Worm (Caenorhabditis elegans) whole organism, late embryonic: Measurements from ENCODE around the gene pqn-10.
A peak's percentile ranks its signal among the peaks of the same experiment; 100 is the strongest.

ENCODE experiments used
- C38D4.7 ChIP-seq: fragments of 200-800 bp; sonication (Bioruptor generic); optimal IDR thresholded peaks from 2 replicates; lab custom pipeline; 2018; ENCODE audit warnings: mild to moderate bottlenecking, missing genetic modification characterization, moderate library complexity, missing compliant biosample characterization
- K09A11.1 ChIP-seq: sonication (generic microtip); optimal IDR thresholded peaks from 2 replicates; lab custom pipeline; 2017; ENCODE audit warnings: antibody characterized with exemption, mild to moderate bottlenecking, missing genetic modification characterization, missing compliant biosample characterization; ENCODE audit not compliant: insufficient read depth
- T23F11.4 ChIP-seq: fragments of 200-800 bp; sonication (Bioruptor generic); optimal IDR thresholded peaks from 2 replicates; lab custom pipeline; 2018; ENCODE audit warnings: mild to moderate bottlenecking, missing genetic modification characterization, missing compliant biosample characterization
- Y22D7AL.16 ChIP-seq: sonication (generic microtip); optimal IDR thresholded peaks from 2 replicates; lab custom pipeline; 2016; ENCODE audit warnings: missing genetic modification characterization, missing compliant biosample characterization
- ceh-14 ChIP-seq: sonication (generic microtip); optimal IDR thresholded peaks from 2 replicates; lab custom pipeline; 2016; ENCODE audit warnings: missing genotype, missing genetic modification characterization, missing compliant biosample characterization
- ceh-19 ChIP-seq: fragments of 200-800 bp; sonication (Bioruptor generic); optimal IDR thresholded peaks from 2 replicates; lab custom pipeline; 2018; ENCODE audit warnings: mild to moderate bottlenecking, missing genetic modification characterization, missing compliant biosample characterization
- ceh-22 ChIP-seq: sonication (generic microtip); optimal IDR thresholded peaks from 2 replicates; lab custom pipeline; 2017; ENCODE audit warnings: missing biosample characterization, missing genetic modification characterization
- ceh-24 ChIP-seq: sonication (generic microtip); optimal IDR thresholded peaks from 2 replicates; lab custom pipeline; 2016; ENCODE audit warnings: mild to moderate bottlenecking, missing genetic modification characterization, missing compliant biosample characterization
- ceh-30 ChIP-seq: fragments of 150-350 bp; optimal IDR thresholded peaks from 2 replicates; lab custom pipeline; 2014; ENCODE audit warnings: missing biosample characterization, missing genetic modification characterization
- ceh-34 ChIP-seq: sonication (generic microtip); optimal IDR thresholded peaks from 2 replicates; lab custom pipeline; 2016; ENCODE audit warnings: mild to moderate bottlenecking, missing genetic modification characterization, missing compliant biosample characterization
- ceh-9 ChIP-seq: sonication (generic microtip); optimal IDR thresholded peaks from 2 replicates; lab custom pipeline; 2016; ENCODE audit warnings: mild to moderate bottlenecking, missing genetic modification characterization, inconsistent platforms, missing compliant biosample characterization
- dve-1 ChIP-seq: sonication (generic microtip); optimal IDR thresholded peaks from 2 replicates; lab custom pipeline; 2017; ENCODE audit warnings: antibody characterized with exemption, mild to moderate bottlenecking, missing genetic modification characterization, missing compliant biosample characterization
- elt-2 ChIP-seq: sonication (generic microtip); optimal IDR thresholded peaks from 2 replicates; lab custom pipeline; 2016; ENCODE audit warnings: missing genetic modification reagents, missing genetic modification characterization, missing compliant biosample characterization
- elt-4 ChIP-seq: sonication (generic microtip); optimal IDR thresholded peaks from 2 replicates; lab custom pipeline; 2016; ENCODE audit warnings: missing genetic modification characterization, missing compliant biosample characterization
- eyg-1 ChIP-seq: sonication (generic microtip); optimal IDR thresholded peaks from 2 replicates; lab custom pipeline; 2016; ENCODE audit warnings: missing genotype, missing genetic modification characterization, missing compliant biosample characterization
- fkh-10 ChIP-seq: fragments of 150-350 bp; optimal IDR thresholded peaks from 2 replicates; lab custom pipeline; 2014; ENCODE audit warnings: missing biosample characterization, missing genetic modification reagents, missing genetic modification characterization
- fkh-6 ChIP-seq: sonication (generic microtip); optimal IDR thresholded peaks from 2 replicates; lab custom pipeline; 2016; ENCODE audit warnings: missing genetic modification characterization, missing compliant biosample characterization
- gmeb-2 ChIP-seq: sonication (generic microtip); optimal IDR thresholded peaks from 2 replicates; lab custom pipeline; 2016; ENCODE audit warnings: missing genetic modification characterization, inconsistent platforms, missing compliant biosample characterization
- hlh-15 ChIP-seq: sonication (generic microtip); optimal IDR thresholded peaks from 2 replicates; lab custom pipeline; 2016; ENCODE audit warnings: missing genetic modification characterization, missing compliant biosample characterization
- lim-6 ChIP-seq: sonication (generic microtip); optimal IDR thresholded peaks from 2 replicates; lab custom pipeline; 2016; ENCODE audit warnings: missing genetic modification characterization, missing compliant biosample characterization
- mec-3 ChIP-seq: sonication (generic microtip); optimal IDR thresholded peaks from 2 replicates; lab custom pipeline; 2016; ENCODE audit warnings: borderline replicate concordance, missing genetic modification characterization, missing compliant biosample characterization
- nhr-11 ChIP-seq: fragments of 150-350 bp; optimal IDR thresholded peaks from 2 replicates; lab custom pipeline; 2014; ENCODE audit warnings: missing biosample characterization, missing genetic modification characterization
- nhr-232 ChIP-seq: sonication (generic microtip); optimal IDR thresholded peaks from 2 replicates; lab custom pipeline; 2016; ENCODE audit warnings: missing genetic modification characterization, missing compliant biosample characterization
- npax-4 ChIP-seq: sonication (generic microtip); optimal IDR thresholded peaks from 2 replicates; lab custom pipeline; 2016; ENCODE audit warnings: missing genetic modification characterization, missing compliant biosample characterization
- odd-2 ChIP-seq: sonication (generic microtip); optimal IDR thresholded peaks from 2 replicates; lab custom pipeline; 2017; ENCODE audit warnings: antibody characterized with exemption, mild to moderate bottlenecking, missing genetic modification characterization, missing compliant biosample characterization
- pag-3 ChIP-seq: sonication (generic microtip); optimal IDR thresholded peaks from 2 replicates; lab custom pipeline; 2016; ENCODE audit warnings: missing compliant biosample characterization, missing genetic modification characterization, borderline replicate concordance
- pax-1 ChIP-seq: fragments of 150-350 bp; optimal IDR thresholded peaks from 2 replicates; lab custom pipeline; 2014; ENCODE audit warnings: missing biosample characterization, missing genetic modification characterization
- rnt-1 ChIP-seq: sonication (generic microtip); optimal IDR thresholded peaks from 2 replicates; lab custom pipeline; 2016; ENCODE audit warnings: missing genetic modification characterization, missing compliant biosample characterization
- sdc-2 ChIP-seq: sonication (generic microtip); optimal IDR thresholded peaks from 2 replicates; lab custom pipeline; 2016; ENCODE audit warnings: missing genotype, missing genetic modification characterization, missing compliant biosample characterization
- syd-9 ChIP-seq: sonication (generic microtip); optimal IDR thresholded peaks from 2 replicates; lab custom pipeline; 2016; ENCODE audit warnings: mild to moderate bottlenecking, missing genetic modification characterization, moderate library complexity, missing compliant biosample characterization
- tbx-2 ChIP-seq: sonication (generic microtip); optimal IDR thresholded peaks from 2 replicates; lab custom pipeline; 2016; ENCODE audit warnings: missing genetic modification characterization, missing compliant biosample characterization
- tbx-7 ChIP-seq: sonication (generic microtip); optimal IDR thresholded peaks from 2 replicates; lab custom pipeline; 2016; ENCODE audit warnings: missing genotype, missing genetic modification characterization, missing compliant biosample characterization
- ttx-3 ChIP-seq: sonication (generic microtip); optimal IDR thresholded peaks from 2 replicates; lab custom pipeline; 2016; ENCODE audit warnings: missing genetic modification reagents, missing genetic modification characterization, missing compliant biosample characterization
- unc-86 ChIP-seq: sonication (generic microtip); optimal IDR thresholded peaks from 2 replicates; lab custom pipeline; 2016; ENCODE audit warnings: missing genetic modification characterization, missing compliant biosample characterization

The pqn-10 gene

DNA sequence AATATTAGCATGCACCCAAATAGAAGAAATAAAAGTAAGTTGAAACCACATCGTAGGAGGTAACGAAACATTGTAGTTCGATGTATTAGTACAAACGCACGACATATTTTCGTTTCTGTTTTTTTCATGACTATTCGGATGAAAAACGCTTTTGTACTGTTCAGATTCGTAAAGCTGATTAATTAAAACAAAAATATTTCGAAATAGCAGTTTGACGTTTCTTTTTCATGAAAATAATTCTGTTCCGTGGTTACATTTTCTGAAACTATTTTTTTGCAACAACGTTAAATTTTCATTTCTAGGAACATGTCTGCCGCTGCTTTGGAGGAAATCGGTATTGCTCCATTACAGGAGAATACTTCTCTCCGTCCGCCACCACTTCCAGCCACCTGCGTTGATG is 38.5 kb upstream of the pqn-10 start, which contains the start of gene rpt-3:
TSS of gene rpt-3 (plus strand) at position 301 of the 400 bp plus-strand sequence.
- TF ChIP-seq lim-6 (tag; lab: Kevin White, UChicago) (no peak), odd-2 (tag; lab: Kevin White, UChicago) (no peak), nhr-11 (no peak), elt-4 (tag; lab: Kevin White, UChicago) (no peak), hlh-15 (tag; lab: Kevin White, UChicago) (no peak), fkh-6 (tag; lab: Kevin White, UChicago) (no peak), pax-1 (tag; lab: Kevin White, UChicago) (no peak), tbx-7 (no peak), npax-4 (tag; lab: Kevin White, UChicago) (no peak), ceh-19 (no peak), T23F11.4 (GFP tag; lab: Kevin White, UChicago) (no peak), sdc-2 (no peak), ceh-22 (tag; lab: Kevin White, UChicago) (no peak), mec-3 (no peak), ttx-3 (tag; lab: Kevin White, UChicago) (no peak), dve-1 (tag; lab: Kevin White, UChicago) (no peak)

DNA sequence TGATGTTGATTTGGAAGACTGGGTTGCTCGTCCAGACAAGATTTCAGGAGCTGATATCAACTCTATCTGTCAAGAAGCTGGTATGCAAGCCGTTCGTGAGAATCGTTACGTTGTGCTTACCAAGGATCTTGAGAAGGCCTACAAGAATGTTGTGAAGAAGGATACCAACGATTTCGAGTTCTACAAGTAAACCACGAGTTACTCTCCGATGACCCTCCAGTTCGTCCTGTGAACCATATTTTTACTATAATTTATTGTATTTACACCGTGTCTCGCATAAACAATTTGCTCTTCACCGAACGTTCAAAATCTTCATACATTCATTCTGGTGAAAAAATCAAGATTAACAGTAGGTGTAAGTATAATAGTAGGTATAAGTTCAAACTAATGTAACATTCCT is 37.0 kb upstream of the pqn-10 start:
- TF ChIP-seq K09A11.1 (tag; lab: Kevin White, UChicago) (no peak), pag-3 (no peak), tbx-2 (tag; lab: Kevin White, UChicago) (no peak), fkh-10 (GFP tag; lab: Kevin White, UChicago) (no peak), ceh-19 (no peak), nhr-232 (tag; lab: Kevin White, UChicago) (no peak)

DNA sequence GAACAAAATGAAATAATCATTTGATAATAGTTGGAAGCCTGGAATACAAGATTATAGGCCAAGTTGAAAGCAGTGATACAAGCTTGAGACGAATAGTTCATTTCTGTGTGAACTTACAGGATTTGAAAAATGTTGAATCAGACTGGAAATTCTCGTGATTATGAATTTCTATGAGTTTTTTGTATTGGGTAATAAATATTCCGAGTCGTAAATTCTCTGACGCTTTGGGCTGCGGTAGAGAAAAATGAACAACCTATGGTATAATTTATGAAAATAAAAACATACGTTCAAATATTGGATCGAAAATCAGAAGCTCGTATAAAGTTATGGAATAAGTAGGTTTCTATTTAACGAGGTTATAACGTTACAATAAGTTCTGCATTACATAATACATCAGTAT is 35.2 kb upstream of the pqn-10 start, which contains the start of gene srb-11:
TSS of gene srb-11 (minus strand) at position 101 of the 400 bp plus-strand sequence.
- no peak for TF ChIP-seq ceh-14 (tag; lab: Kevin White, UChicago)
- no peak for TF ChIP-seq ceh-9 (tag; lab: Kevin White, UChicago)
- TF ChIP-seq, all 69 proteins: peak for 0

- no peak for TF ChIP-seq gmeb-2 (tag; lab: Kevin White, UChicago)
- peak; percentile 69 for TF ChIP-seq elt-2
Measured at ce11 chrIII:6495191-6495723, 32.7 kb upstream of the pqn-10 start, which contains the start of gene F23F12.13. Gene F23F12.13, plus strand, starts transcription at chrIII:6495673.

DNA sequence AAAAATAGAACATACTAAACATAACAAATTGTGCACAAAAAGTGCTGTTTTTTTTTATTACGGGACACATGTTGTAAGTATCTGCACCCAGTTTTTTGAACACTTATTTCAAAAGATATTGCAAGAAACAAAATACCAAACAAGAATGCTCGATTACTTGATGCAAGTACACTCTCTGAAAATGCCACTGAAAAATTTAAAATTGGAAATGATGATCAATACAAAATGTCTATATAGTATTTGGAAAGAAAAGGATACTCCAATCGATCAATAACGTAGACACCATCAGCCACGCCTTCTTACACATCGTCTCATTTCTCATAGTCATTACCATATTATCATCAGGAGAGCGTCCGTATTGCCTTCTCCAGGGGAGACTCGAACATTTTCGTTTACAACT is 29.8 kb upstream of the pqn-10 start, which contains the start of gene sdz-15:
TSS of gene sdz-15 (plus strand) at position 301 of the 400 bp plus-strand sequence.
- no peak for TF ChIP-seq rnt-1 (tag; lab: Kevin White, UChicago)
- TF ChIP-seq nhr-232 (tag; lab: Kevin White, UChicago) = no peak
- no peak for TF ChIP-seq odd-2 (tag; lab: Kevin White, UChicago)
- TF ChIP-seq ceh-24 (tag; lab: Kevin White, UChicago) = no peak
- TF ChIP-seq ceh-34 = no peak
- TF ChIP-seq pax-1 (tag; lab: Kevin White, UChicago) = no peak
- TF ChIP-seq eyg-1 (tag; lab: Kevin White, UChicago) = no peak

ce11 chrIII:6499102-6499501 is 28.9 kb upstream of the pqn-10 start:
- TF ChIP-seq ceh-30 (tag; lab: Kevin White, UChicago) (no peak), C38D4.7 (GFP tag; lab: Kevin White, UChicago) (no peak), ceh-34 (no peak), unc-86 (tag; lab: Kevin White, UChicago) (no peak), rnt-1 (tag; lab: Kevin White, UChicago) (no peak), ttx-3 (tag; lab: Kevin White, UChicago) (no peak), elt-2 (no peak), syd-9 (tag; lab: Kevin White, UChicago) (no peak), Y22D7AL.16 (tag; lab: Kevin White, UChicago) (no peak)
